Fruit fly (Drosophila melanogaster): Measurements from ENCODE around the gene mRpS31.

mRpS31 gene

DNA sequence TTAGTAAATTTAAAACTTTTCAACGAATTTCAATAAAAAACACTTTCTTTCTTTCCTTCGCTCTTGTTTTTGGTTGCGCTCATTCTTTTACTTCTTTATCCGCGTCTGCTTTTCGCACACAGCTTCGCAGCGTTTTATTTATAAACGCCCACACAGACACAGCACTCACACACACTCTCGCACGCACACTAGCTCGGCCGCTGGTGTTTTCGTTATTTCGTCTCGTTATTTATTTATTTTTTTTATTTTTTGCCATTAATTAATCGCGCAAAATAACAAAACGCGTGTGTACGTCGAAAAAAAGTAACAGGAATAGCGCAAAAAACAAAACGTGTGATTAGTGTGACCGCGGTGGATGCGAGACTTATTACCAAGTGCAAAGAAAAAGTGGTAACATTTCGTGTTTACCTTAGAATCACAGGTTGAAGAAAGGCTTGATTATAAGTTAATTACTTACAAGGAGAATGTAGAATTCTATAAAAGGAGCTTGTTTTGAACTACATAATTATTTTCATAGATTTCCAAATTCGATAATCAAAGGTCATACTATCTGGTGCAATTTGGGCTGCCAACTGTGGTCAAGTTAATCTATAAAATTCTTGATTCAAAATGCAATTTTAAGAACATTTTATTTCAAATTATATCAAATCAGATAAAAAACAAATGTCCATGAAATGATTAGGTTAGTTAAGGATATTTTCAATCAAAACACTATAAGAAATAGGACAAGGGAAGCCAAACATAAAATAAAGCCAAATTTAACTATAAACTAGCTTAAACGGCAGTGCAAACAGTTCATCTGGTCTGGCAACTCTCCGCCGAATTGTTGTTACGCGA, at the start of gene mRpS31, which contains the start of gene hzg:
TSS of gene mRpS31 (plus strand) at position 793 of the 837 bp plus-strand sequence.
TSS of gene hzg (minus strand) at position 336 of the 837 bp plus-strand sequence.
- TF ChIP-seq CG8478 (optimal IDR thresholded peaks at IDR 0.05) (no peak), CTCF (optimal IDR thresholded peaks at IDR 0.05) (no peak)

DNA sequence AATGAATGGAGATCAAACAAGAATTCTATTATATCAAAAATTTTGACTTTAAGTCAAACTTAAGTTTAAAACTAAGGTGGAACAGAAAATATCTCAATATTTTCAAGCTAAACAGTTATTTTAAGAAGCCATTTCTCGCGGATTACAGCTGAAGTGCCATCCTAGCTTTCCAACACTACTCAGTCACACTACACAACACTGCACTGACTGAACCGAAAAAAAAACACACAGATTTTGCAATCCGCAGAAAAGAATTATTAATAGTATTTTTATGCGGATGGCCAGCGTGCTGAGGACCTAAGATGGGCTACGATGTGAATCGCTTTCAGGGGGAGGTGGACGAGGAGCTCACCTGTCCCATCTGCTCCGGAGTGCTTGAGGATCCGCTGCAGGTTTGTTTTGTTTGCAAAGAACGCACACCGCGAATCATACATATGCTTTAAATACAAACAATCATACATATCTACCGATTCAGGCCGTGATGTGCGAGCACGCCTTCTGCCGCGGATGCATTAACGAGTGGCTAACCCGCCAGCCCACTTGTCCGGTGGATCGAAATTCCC, 48.5 kb upstream of the mRpS31 start, which contains the start of gene elgi:
TSS of gene elgi (plus strand) at position 103 of the 563 bp plus-strand sequence.
- TF ChIP-seq CTCF (optimal IDR thresholded peaks at IDR 0.05) (no peak), CG8478 (optimal IDR thresholded peaks at IDR 0.05) (no peak)

DNA sequence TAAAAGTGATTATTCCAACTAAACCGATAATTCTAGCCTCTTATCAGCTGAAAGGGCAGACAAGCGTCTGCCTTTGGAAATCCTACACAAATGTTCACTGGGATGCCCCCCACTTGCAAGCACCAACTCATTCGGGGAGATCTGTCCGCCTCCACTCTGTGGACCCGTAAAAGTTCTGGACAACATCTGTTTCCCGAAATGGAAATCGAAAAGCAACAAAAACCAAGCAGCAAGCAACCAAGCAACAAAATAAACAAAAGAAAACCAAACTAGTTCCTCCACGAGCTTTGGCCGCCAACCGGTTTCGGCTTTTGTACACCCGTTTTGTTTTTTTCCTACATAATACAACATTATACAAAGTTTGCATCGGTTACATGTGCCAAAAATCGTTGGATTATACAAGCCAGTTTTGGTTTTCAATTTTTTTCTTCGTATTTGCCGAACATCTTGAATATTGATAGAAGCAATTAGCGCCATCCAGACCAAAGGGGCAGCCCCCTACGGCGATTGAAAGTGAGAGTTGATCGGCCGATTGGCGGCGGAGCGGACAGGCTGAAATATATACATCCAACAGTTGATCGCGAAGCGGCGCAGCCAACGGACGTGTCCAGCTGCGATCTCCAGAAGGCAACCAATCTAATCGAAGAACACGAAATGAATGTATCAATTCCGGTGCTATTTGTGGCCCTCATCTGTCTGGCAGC, 46.2 kb upstream of the mRpS31 start, which contains the start of gene CG17032:
TSS of gene CG17032 (plus strand) at position 232 of the 704 bp plus-strand sequence.
- TF ChIP-seq CG8478 (optimal IDR thresholded peaks at IDR 0.05) (no peak), CTCF (optimal IDR thresholded peaks at IDR 0.05) (no peak)

- TF ChIP-seq CG8478 (optimal IDR thresholded peaks at IDR 0.05) (no peak), CTCF (optimal IDR thresholded peaks at IDR 0.05) (peak in 1 of 2 experiments; percentile 32)
Observed at dm6 chr3L:15967588-15968500, 37.1 kb upstream of the mRpS31 start, which contains the start of the genes Brr2 and CG10516. Gene Brr2, minus strand, starts transcription at chr3L:15967872. Gene CG10516, plus strand, starts transcription at chr3L:15968204.

DNA sequence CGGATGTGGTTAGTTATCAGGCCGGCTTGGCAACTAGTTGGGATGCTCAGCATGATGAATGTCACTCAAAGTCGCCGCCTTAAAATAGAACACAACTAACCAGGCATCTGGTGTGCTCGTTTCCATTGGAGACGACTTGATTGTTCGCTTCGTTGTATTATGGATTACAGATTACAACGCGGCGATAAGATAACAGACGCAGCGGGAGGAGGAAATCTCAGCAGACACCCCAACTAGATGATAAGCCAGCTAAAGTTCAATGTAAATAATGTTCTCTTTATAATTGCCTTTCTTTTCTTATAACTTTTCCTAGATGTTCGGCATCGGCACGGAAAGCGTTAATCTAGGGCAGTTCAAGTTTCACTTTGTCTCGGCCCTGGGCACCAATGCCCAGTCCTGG, 36.3 kb upstream of the mRpS31 start:
- TF ChIP-seq CG8478 (optimal IDR thresholded peaks at IDR 0.05) (no peak), CTCF (optimal IDR thresholded peaks at IDR 0.05) (no peak)

dm6 chr3L:15974166-15974565, 30.8 kb upstream of the mRpS31 start:
- TF ChIP-seq CTCF (optimal IDR thresholded peaks at IDR 0.05) (no peak), CG8478 (optimal IDR thresholded peaks at IDR 0.05) (no peak)

DNA sequence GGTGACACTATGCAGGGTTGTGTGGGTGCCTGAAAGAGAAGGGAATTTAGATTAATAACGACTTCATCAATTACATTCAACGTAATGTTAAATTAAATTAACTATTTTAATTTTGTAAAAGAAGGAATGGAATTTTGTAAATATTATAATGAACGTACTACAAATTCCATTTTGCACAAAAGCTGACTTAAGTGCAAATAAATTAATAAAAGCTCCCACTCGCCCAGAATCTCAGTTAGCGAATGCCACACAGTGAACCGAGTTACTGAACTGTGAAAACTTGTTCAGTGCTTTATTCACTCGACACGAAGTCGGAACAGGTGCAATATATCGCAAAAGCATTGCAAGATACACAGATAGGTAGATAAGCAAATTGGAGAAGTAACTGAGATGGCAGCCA, 29.9 kb upstream of the mRpS31 start, which contains the start of gene CG17026:
TSS of gene CG17026 (plus strand) at position 301 of the 400 bp plus-strand sequence.
- TF ChIP-seq CTCF (optimal IDR thresholded peaks at IDR 0.05), result no peak
- TF ChIP-seq CG8478 (optimal IDR thresholded peaks at IDR 0.05), result no peak

- TF ChIP-seq CTCF (optimal IDR thresholded peaks at IDR 0.05), result no peak
- TF ChIP-seq CG8478 (optimal IDR thresholded peaks at IDR 0.05), result no peak
Observed at dm6 chr3L:15976758-15977157, 28.2 kb upstream of the mRpS31 start, which contains the start of gene CG17029. Gene CG17029, plus strand, starts transcription at chr3L:15976870.

DNA sequence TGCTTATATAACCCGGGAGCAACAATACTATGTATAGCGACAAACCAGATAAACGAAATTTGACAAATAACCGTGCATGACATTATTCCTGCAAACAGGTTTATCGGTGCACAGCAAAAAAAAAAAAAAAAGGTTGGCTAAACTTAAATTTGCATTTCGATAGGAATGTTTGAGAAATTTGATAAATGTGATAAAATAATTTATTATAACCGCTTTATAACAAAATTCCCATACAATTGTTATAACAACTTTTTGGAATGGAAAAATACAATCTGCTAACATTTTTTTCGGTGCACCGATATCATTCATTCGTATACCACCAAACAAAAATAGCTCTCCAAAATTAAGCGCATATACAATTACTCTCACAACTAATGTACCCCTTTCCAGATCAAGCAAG, 27.4 kb upstream of the mRpS31 start:
- TF ChIP-seq CTCF (optimal IDR thresholded peaks at IDR 0.05) (no peak), CG8478 (optimal IDR thresholded peaks at IDR 0.05) (no peak)

DNA sequence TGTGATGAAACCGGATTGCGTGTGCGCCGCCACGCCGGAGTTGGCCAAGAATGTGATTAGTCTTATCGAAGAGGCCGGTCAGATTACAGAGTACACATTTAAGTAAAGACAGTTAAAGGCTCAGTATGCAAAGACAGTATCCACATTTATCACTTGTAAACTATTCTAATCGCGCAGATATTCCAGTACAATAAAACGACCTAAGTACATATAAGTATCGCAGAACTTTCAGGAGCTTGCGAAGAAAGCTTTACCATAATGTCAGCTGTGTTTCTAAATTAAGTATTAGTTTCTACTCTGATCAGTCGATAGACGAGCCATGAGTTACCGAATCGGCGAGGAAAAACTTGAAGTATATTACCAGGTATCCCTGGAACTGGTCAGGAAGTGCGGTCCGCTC, 26.8 kb upstream of the mRpS31 start, which contains the start of gene CG17028:
TSS of gene CG17028 (plus strand) at position 301 of the 400 bp plus-strand sequence.
- TF ChIP-seq CG8478 (optimal IDR thresholded peaks at IDR 0.05), result no peak
- no peak for TF ChIP-seq CTCF (optimal IDR thresholded peaks at IDR 0.05)

DNA sequence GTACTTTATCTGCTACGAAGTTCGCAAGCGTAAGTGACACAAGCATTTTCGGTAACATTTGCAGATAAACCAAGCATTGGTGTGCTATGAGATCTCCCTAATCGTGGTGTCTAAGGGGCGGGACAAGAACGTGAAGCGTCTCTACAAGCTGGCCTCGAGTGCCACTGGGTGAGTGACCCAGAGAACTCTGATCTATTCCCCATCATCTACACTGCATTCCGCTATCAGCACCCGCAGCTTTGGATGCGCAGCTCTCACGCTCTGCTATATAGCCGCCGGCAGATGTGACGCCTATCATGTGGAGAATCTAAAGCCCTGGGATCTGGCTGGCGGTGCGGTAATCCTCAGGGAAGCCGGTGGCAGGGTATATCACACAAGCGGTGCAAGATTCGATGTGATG, 25.8 kb upstream of the mRpS31 start:
- no peak for TF ChIP-seq CTCF (optimal IDR thresholded peaks at IDR 0.05)
- TF ChIP-seq CG8478 (optimal IDR thresholded peaks at IDR 0.05), result no peak

dm6 chr3L:15979912-15980311, 25.1 kb upstream of the mRpS31 start, which contains the start of gene CG17027:
Gene CG17027, plus strand, starts transcription at chr3L:15980100.
- TF ChIP-seq CTCF (optimal IDR thresholded peaks at IDR 0.05), result no peak
- TF ChIP-seq CG8478 (optimal IDR thresholded peaks at IDR 0.05), result no peak

- no peak for TF ChIP-seq CG8478 (optimal IDR thresholded peaks at IDR 0.05)
- TF ChIP-seq CTCF (optimal IDR thresholded peaks at IDR 0.05), result no peak
Observed at dm6 chr3L:15981403-15981802, 23.6 kb upstream of the mRpS31 start.

dm6 chr3L:15982148-15982547, 22.8 kb upstream of the mRpS31 start:
- no peak for TF ChIP-seq CG8478 (optimal IDR thresholded peaks at IDR 0.05)
- no peak for TF ChIP-seq CTCF (optimal IDR thresholded peaks at IDR 0.05)
